Fruit fly (Drosophila melanogaster) whole organism, embryonic: ENCODE results near the gene CG4631.

Experiments
- ATbp ChIP-seq: fragments of 200-800 bp; sonication (Bioruptor generic); optimal IDR thresholded peaks from 2 replicates; lab custom pipeline; 2017; ENCODE audit warnings: missing biosample characterization, mild to moderate bottlenecking, missing genetic modification characterization, missing genetic modification reagents
- Aef1 ChIP-seq: fragments of 200-800 bp; sonication (Bioruptor generic); IDR thresholded peaks from 3 replicates; pipeline ENCODE4 v1.3.6; 2022; ENCODE audit warnings: missing biosample characterization, missing genetic modification characterization
- Asciz ChIP-seq: fragments of 200-800 bp; sonication (Bioruptor generic); optimal IDR thresholded peaks from 2 replicates; lab custom pipeline; 2017; ENCODE audit warnings: missing biosample characterization, mild to moderate bottlenecking, missing genetic modification characterization, missing genetic modification reagents
- Blimp-1 ChIP-seq: fragments of 200-800 bp; sonication (Bioruptor generic); optimal IDR thresholded peaks from 3 replicates; lab custom pipeline; 2018; ENCODE audit warnings: missing biosample characterization, missing genetic modification characterization, mild to moderate bottlenecking, moderate library complexity, missing genetic modification reagents
- CG10462 ChIP-seq: fragments of 200-800 bp; sonication (Bioruptor generic); optimal IDR thresholded peaks from 2 replicates; lab custom pipeline; 2016; ENCODE audit warnings: missing biosample characterization, missing genetic modification characterization
- CG14860 ChIP-seq: fragments of 200-800 bp; sonication (Bioruptor generic); IDR thresholded peaks from 3 replicates; pipeline ENCODE4 v1.3.6; 2022; ENCODE audit warnings: missing biosample characterization, missing genetic modification characterization; ENCODE audit not compliant: partially characterized antibody
- CG15011 ChIP-seq: fragments of 200-800 bp; sonication (Bioruptor generic); optimal IDR thresholded peaks from 3 replicates; lab custom pipeline; 2018; ENCODE audit warnings: missing biosample characterization, mild to moderate bottlenecking, missing genetic modification characterization
- CG1602 ChIP-seq: fragments of 200-800 bp; sonication (Bioruptor generic); optimal IDR thresholded peaks from 3 replicates; lab custom pipeline; 2016; ENCODE audit warnings: missing biosample characterization, missing genetic modification characterization
- CG16813 ChIP-seq: fragments of 200-800 bp; sonication (Bioruptor generic); IDR thresholded peaks from 3 replicates; pipeline ENCODE4 v1.3.6; 2022; ENCODE audit warnings: missing biosample characterization, missing genetic modification characterization; ENCODE audit not compliant: partially characterized antibody
- CG17385 ChIP-seq: fragments of 200-800 bp; sonication (Bioruptor generic); optimal IDR thresholded peaks from 3 replicates; lab custom pipeline; 2018; ENCODE audit warnings: missing biosample characterization, mild to moderate bottlenecking, missing genetic modification characterization
- CG17912 ChIP-seq: fragments of 200-800 bp; sonication (Bioruptor generic); optimal IDR thresholded peaks from 2 replicates; lab custom pipeline; 2018; ENCODE audit warnings: missing biosample characterization, mild to moderate bottlenecking, missing genetic modification characterization
- CG3281 ChIP-seq: fragments of 200-800 bp; sonication (Bioruptor generic); optimal IDR thresholded peaks from 3 replicates; lab custom pipeline; 2017; ENCODE audit warnings: missing biosample characterization, mild to moderate bottlenecking, missing genetic modification characterization
- CG33213 ChIP-seq: fragments of 200-800 bp; sonication (Bioruptor generic); optimal IDR thresholded peaks from 3 replicates; lab custom pipeline; 2016; ENCODE audit warnings: missing biosample characterization, missing genetic modification characterization
- CG34224 ChIP-seq: fragments of 200-800 bp; sonication (Bioruptor generic); IDR thresholded peaks from 3 replicates; pipeline ENCODE4 v1.3.6; 2022; ENCODE audit warnings: missing biosample characterization, missing genetic modification characterization; ENCODE audit not compliant: partially characterized antibody
- CG4404 ChIP-seq: fragments of 200-800 bp; sonication (Bioruptor generic); IDR thresholded peaks from 2 replicates; pipeline ENCODE4 v1.3.6; 2022; ENCODE audit warnings: missing biosample characterization, missing genetic modification characterization
- CG6175 ChIP-seq: fragments of 200-800 bp; sonication (Bioruptor generic); IDR thresholded peaks from 3 replicates; pipeline ENCODE4 v1.3.6; 2022; ENCODE audit warnings: missing biosample characterization, missing genetic modification characterization
- CG7963 ChIP-seq: fragments of 200-800 bp; sonication (Bioruptor generic); IDR thresholded peaks from 3 replicates; pipeline ENCODE4 v1.3.6; 2022; ENCODE audit warnings: missing biosample characterization, missing genetic modification characterization; ENCODE audit not compliant: partially characterized antibody
- CG9727 ChIP-seq: fragments of 200-800 bp; sonication (Bioruptor generic); optimal IDR thresholded peaks from 3 replicates; lab custom pipeline; 2017; ENCODE audit warnings: missing biosample characterization, mild to moderate bottlenecking, missing genetic modification characterization
- CG9797 ChIP-seq: fragments of 200-800 bp; sonication (Bioruptor generic); optimal IDR thresholded peaks from 3 replicates; lab custom pipeline; 2018; ENCODE audit warnings: missing biosample characterization, mild to moderate bottlenecking, missing genetic modification characterization
- CG9876 ChIP-seq: fragments of 200-800 bp; sonication (Bioruptor generic); optimal IDR thresholded peaks from 2 replicates; lab custom pipeline; 2016; ENCODE audit warnings: missing biosample characterization, missing genetic modification characterization
- CkIIα-i1 ChIP-seq: fragments of 200-800 bp; sonication (Bioruptor generic); IDR thresholded peaks from 2 replicates; pipeline ENCODE4 v1.3.6; 2022; ENCODE audit warnings: missing biosample characterization, missing genetic modification characterization
- Dfd ChIP-seq, 2 experiments: fragments of >200 bp; optimal IDR thresholded peaks; 2 replicates each; lab custom pipeline; 2017; ENCODE audit warnings: missing biosample characterization in 2 of 2, missing genetic modification characterization in 2 of 2
- Eip74EF ChIP-seq, 2 experiments: fragments of 200-800 bp in 1 of 2; fragments of >200 bp in 1 of 2; sonication (Bioruptor generic) in 1 of 2; optimal IDR thresholded peaks; 2 replicates each; lab custom pipeline; 2017 to 2019; ENCODE audit warnings: missing biosample characterization in 2 of 2, missing genetic modification characterization in 2 of 2, mild to moderate bottlenecking in 1 of 2, moderate library complexity in 1 of 2
- HHEX ChIP-seq: fragments of 200-800 bp; sonication (Bioruptor generic); optimal IDR thresholded peaks from 3 replicates; lab custom pipeline; 2017; ENCODE audit warnings: missing biosample characterization, mild to moderate bottlenecking, missing genetic modification characterization, missing genetic modification reagents
- Hmr ChIP-seq: fragments of 200-800 bp; sonication (Bioruptor generic); optimal IDR thresholded peaks from 3 replicates; lab custom pipeline; 2017; ENCODE audit warnings: mild to moderate bottlenecking, missing biosample characterization, missing genetic modification reagents, missing genetic modification characterization
- Hr78 ChIP-seq, 2 experiments: fragments of 200-800 bp in 1 of 2; fragments of >200 bp in 1 of 2; sonication (Bioruptor generic) in 1 of 2; optimal IDR thresholded peaks; 2 replicates each; lab custom pipeline; 2017 to 2019; ENCODE audit warnings: missing biosample characterization in 2 of 2, missing genetic modification characterization in 2 of 2, mild to moderate bottlenecking in 1 of 2, moderate library complexity in 1 of 2
- Jarid2 ChIP-seq: fragments of 200-800 bp; sonication (Bioruptor generic); optimal IDR thresholded peaks from 3 replicates; lab custom pipeline; 2017; ENCODE audit warnings: mild to moderate bottlenecking, missing biosample characterization, missing genetic modification reagents, missing genetic modification characterization
- NfI ChIP-seq: fragments of 200-800 bp; sonication (Bioruptor generic); optimal IDR thresholded peaks from 3 replicates; lab custom pipeline; 2018; ENCODE audit warnings: missing biosample characterization, mild to moderate bottlenecking, missing genetic modification characterization, moderate library complexity
- Scr ChIP-seq: fragments of 200-800 bp; sonication (Bioruptor generic); IDR thresholded peaks from 2 replicates; pipeline ENCODE4 v1.3.6; 2022; ENCODE audit warnings: missing biosample characterization, missing genetic modification characterization; ENCODE audit not compliant: partially characterized antibody
- Sox102F ChIP-seq: fragments of 200-800 bp; sonication (Bioruptor generic); optimal IDR thresholded peaks from 2 replicates; lab custom pipeline; 2018; ENCODE audit warnings: missing biosample characterization, mild to moderate bottlenecking, missing genetic modification characterization, moderate library complexity
- YL-1 ChIP-seq: fragments of 200-800 bp; sonication (Bioruptor generic); optimal IDR thresholded peaks from 3 replicates; lab custom pipeline; 2017; ENCODE audit warnings: missing biosample characterization, mild to moderate bottlenecking, missing genetic modification characterization
- chif ChIP-seq, 2 experiments: fragments of 200-800 bp; sonication (Bioruptor generic); optimal IDR thresholded peaks; 3 replicates each; lab custom pipeline; 2016; ENCODE audit warnings: missing biosample characterization in 2 of 2, missing genetic modification characterization in 2 of 2
- danr ChIP-seq: fragments of 200-800 bp; sonication (Bioruptor generic); IDR thresholded peaks from 2 replicates; pipeline ENCODE4 v1.3.6; 2022; ENCODE audit warnings: missing biosample characterization, missing genetic modification characterization
- dm ChIP-seq: fragments of 200-800 bp; sonication (Bioruptor generic); optimal IDR thresholded peaks from 3 replicates; lab custom pipeline; 2016; ENCODE audit warnings: missing biosample characterization, missing genetic modification characterization
- fru ChIP-seq: fragments of >200 bp; optimal IDR thresholded peaks from 2 replicates; lab custom pipeline; 2017
- klu ChIP-seq: fragments of 200-800 bp; sonication (Bioruptor generic); IDR thresholded peaks from 2 replicates; pipeline ENCODE4 v1.3.6; 2022; ENCODE audit warnings: missing biosample characterization, missing genetic modification characterization
- kni ChIP-seq: fragments of 200-800 bp; sonication (Bioruptor generic); optimal IDR thresholded peaks from 3 replicates; lab custom pipeline; 2017; ENCODE audit warnings: mild to moderate bottlenecking, missing biosample characterization, missing genetic modification reagents, missing genetic modification characterization
- mam ChIP-seq: fragments of 200-800 bp; sonication (Bioruptor generic); optimal IDR thresholded peaks from 3 replicates; lab custom pipeline; 2016; ENCODE audit warnings: missing biosample characterization, missing genetic modification characterization
- nerfin-2 ChIP-seq: fragments of 200-800 bp; sonication (Bioruptor generic); IDR thresholded peaks from 2 replicates; pipeline ENCODE4 v1.3.6; 2022; ENCODE audit warnings: missing biosample characterization, missing genetic modification characterization; ENCODE audit not compliant: partially characterized antibody
- pfk ChIP-seq: fragments of 200-800 bp; sonication (Bioruptor generic); optimal IDR thresholded peaks from 2 replicates; lab custom pipeline; 2018; ENCODE audit warnings: missing biosample characterization, mild to moderate bottlenecking, missing genetic modification characterization, moderate library complexity
- pros ChIP-seq: fragments of 200-800 bp; sonication (Bioruptor generic); optimal IDR thresholded peaks from 3 replicates; lab custom pipeline; 2019; ENCODE audit warnings: missing biosample characterization, mild to moderate bottlenecking, missing genetic modification characterization, moderate library complexity
- pzg ChIP-seq: fragments of 200-800 bp; sonication (Bioruptor generic); optimal IDR thresholded peaks from 3 replicates; lab custom pipeline; 2018; ENCODE audit warnings: missing biosample characterization, mild to moderate bottlenecking, missing genetic modification characterization, moderate library complexity
- ro ChIP-seq: fragments of 200-800 bp; sonication (Bioruptor generic); IDR thresholded peaks from 2 replicates; pipeline ENCODE4 v1.3.6; 2022; ENCODE audit warnings: missing biosample characterization, missing genetic modification characterization
- row ChIP-seq: fragments of 200-800 bp; sonication (Bioruptor generic); IDR thresholded peaks from 3 replicates; pipeline ENCODE4 v1.3.6; 2022; ENCODE audit warnings: missing biosample characterization, missing genetic modification characterization
- scrt ChIP-seq: fragments of 200-800 bp; sonication (Bioruptor generic); optimal IDR thresholded peaks from 2 replicates; lab custom pipeline; 2018; ENCODE audit warnings: missing biosample characterization, mild to moderate bottlenecking, missing genetic modification characterization, moderate library complexity
- sob ChIP-seq: fragments of 200-800 bp; sonication (Bioruptor generic); IDR thresholded peaks from 2 replicates; pipeline ENCODE4 v1.3.6; 2022; ENCODE audit warnings: missing biosample characterization, missing genetic modification characterization
- sr ChIP-seq: fragments of 200-800 bp; sonication (Bioruptor generic); IDR thresholded peaks from 3 replicates; pipeline ENCODE4 v1.3.6; 2022; ENCODE audit warnings: missing biosample characterization, missing genetic modification characterization
- sug ChIP-seq: fragments of 200-800 bp; optimal IDR thresholded peaks from 2 replicates; lab custom pipeline; 2019; ENCODE audit warnings: missing biosample characterization, mild to moderate bottlenecking, missing genetic modification characterization, moderate library complexity
- unc-4 ChIP-seq: fragments of 200-800 bp; sonication (Bioruptor generic); IDR thresholded peaks from 2 replicates; pipeline ENCODE4 v1.3.6; 2022; ENCODE audit warnings: missing biosample characterization, missing genetic modification characterization; ENCODE audit not compliant: partially characterized antibody
- zen2 ChIP-seq: fragments of 200-800 bp; sonication (Bioruptor generic); IDR thresholded peaks from 3 replicates; pipeline ENCODE4 v1.3.6; 2022; ENCODE audit warnings: missing biosample characterization, missing genetic modification characterization; ENCODE audit not compliant: partially characterized antibody

The CG4631 gene

dm6 chr2L:16602305-16602704 is 4.9 kb upstream of the CG4631 start (continued):
- no peak for TF ChIP-seq Aef1
- TF ChIP-seq Hr78 (GFP tag; optimal IDR thresholded peaks at IDR 0.05; lab: Kevin White, UChicago), result no peak
- TF ChIP-seq nerfin-2, result no peak
- no peak for TF ChIP-seq sr
- no peak for TF ChIP-seq CG14860
- TF ChIP-seq pfk, result no peak
- TF ChIP-seq scrt (GFP tag; lab: Kevin White, UChicago), result no peak
- no peak for TF ChIP-seq mam (GFP tag; lab: Kevin White, UChicago)
- TF ChIP-seq Blimp-1 (GFP tag; lab: Kevin White, UChicago), result peak; percentile 29
- no peak for TF ChIP-seq CG15011 (GFP tag; lab: Kevin White, UChicago)
- no peak for TF ChIP-seq CG9797 (GFP tag; lab: Kevin White, UChicago)
- no peak for TF ChIP-seq dm
- TF ChIP-seq CG16813, result no peak
- TF ChIP-seq sob (GFP tag; lab: Robert Waterston, UW), result no peak
- TF ChIP-seq zen2 (GFP tag; lab: Robert Waterston, UW), result no peak
- TF ChIP-seq CG17912 (GFP tag; lab: Kevin White, UChicago), result no peak
- no peak for TF ChIP-seq CG7963 (GFP tag; lab: Robert Waterston, UW)
- no peak for TF ChIP-seq CG1602 (GFP tag; lab: Kevin White, UChicago)
- TF ChIP-seq CG6175 (GFP tag; lab: Robert Waterston, UW), result no peak
- no peak for TF ChIP-seq pros
- TF ChIP-seq klu, result no peak
- no peak for TF ChIP-seq Jarid2 (GFP tag; lab: Kevin White, UChicago)
- no peak for TF ChIP-seq CG34224 (GFP tag; lab: Robert Waterston, UW)
- TF ChIP-seq chif (GFP tag; optimal IDR thresholded peaks at IDR 0.05; lab: Kevin White, UChicago), result no peak
- no peak for TF ChIP-seq YL-1 (GFP tag; lab: Kevin White, UChicago)
- no peak for TF ChIP-seq CG33213 (GFP tag; lab: Kevin White, UChicago)
- no peak for TF ChIP-seq ATbp (GFP tag; lab: Kevin White, UChicago)
- TF ChIP-seq row (GFP tag; lab: Robert Waterston, UW), result peak; percentile 60; the same call in 2 of the 3 replicates
- peak; percentile 2 for TF ChIP-seq NfI
- no peak for TF ChIP-seq Scr
- TF ChIP-seq fru (lab: Kevin White, UChicago), result no peak
- no peak for TF ChIP-seq Hmr
- peak; percentile 13 for TF ChIP-seq CG17385 (GFP tag; lab: Kevin White, UChicago)
- no peak for TF ChIP-seq CkIIα-i1
- TF ChIP-seq CG10462, result no peak
- peak; percentile 26 for TF ChIP-seq Sox102F (GFP tag; lab: Kevin White, UChicago)
- TF ChIP-seq Dfd (GFP tag; optimal IDR thresholded peaks at IDR 0.05; lab: Kevin White, UChicago), result no peak
- 0 out of 2 replicates have a peak, but pooled peaks have one; percentile 5 for TF ChIP-seq danr
- TF ChIP-seq kni (GFP tag; lab: Kevin White, UChicago), result no peak
- no peak for TF ChIP-seq pzg
- TF ChIP-seq unc-4 (GFP tag; lab: Robert Waterston, UW), result no peak
- no peak for TF ChIP-seq CG9727 (GFP tag; lab: Kevin White, UChicago)
- TF ChIP-seq Eip74EF (GFP tag; optimal IDR thresholded peaks at IDR 0.05; lab: Kevin White, UChicago), result no peak
- TF ChIP-seq CG4404 (GFP tag; lab: Robert Waterston, UW), result no peak
- TF ChIP-seq sug (tag; lab: Kevin White, UChicago), result no peak
- TF ChIP-seq CG3281, result no peak
- TF ChIP-seq Asciz, result no peak
- TF ChIP-seq CG9876, result no peak
- TF ChIP-seq HHEX (GFP tag; lab: Kevin White, UChicago), result no peak
- no peak for TF ChIP-seq ro (GFP tag; lab: Robert Waterston, UW)
